Fruit fly (Drosophila melanogaster) whole organism, embryonic: Measurements from ENCODE around the gene CG6709.

Experiments used
- Abd-B ChIP-seq: fragments of 200-800 bp; sonication (Bioruptor generic); optimal IDR thresholded peaks from 2 replicates; lab custom pipeline; 2018; ENCODE audit warnings: missing biosample characterization, mild to moderate bottlenecking, missing genetic modification characterization, moderate library complexity
- Ada2b ChIP-seq: fragments of 200-800 bp; sonication (Bioruptor generic); IDR thresholded peaks from 2 replicates; pipeline ENCODE4 v1.3.6; 2022; ENCODE audit warnings: missing biosample characterization, missing genetic modification characterization
- CG10462 ChIP-seq: fragments of 200-800 bp; sonication (Bioruptor generic); optimal IDR thresholded peaks from 2 replicates; lab custom pipeline; 2016; ENCODE audit warnings: missing biosample characterization, missing genetic modification characterization
- CG11247 ChIP-seq: fragments of 200-800 bp; sonication (Bioruptor generic); IDR thresholded peaks from 2 replicates; pipeline ENCODE4 v1.3.6; 2022; ENCODE audit warnings: missing biosample characterization, missing genetic modification characterization
- CG14667 ChIP-seq: fragments of 200-800 bp; sonication (Bioruptor generic); IDR thresholded peaks from 2 replicates; pipeline ENCODE4 v1.3.6; 2022; ENCODE audit warnings: missing biosample characterization, missing genetic modification characterization
- CG15269 ChIP-seq: fragments of 200-800 bp; sonication (Bioruptor generic); optimal IDR thresholded peaks from 2 replicates; lab custom pipeline; 2018; ENCODE audit warnings: missing biosample characterization, mild to moderate bottlenecking, missing genetic modification characterization, moderate library complexity
- CG17612 ChIP-seq: fragments of 200-800 bp; sonication (Bioruptor generic); IDR thresholded peaks from 2 replicates; pipeline ENCODE4 v1.3.6; 2022; ENCODE audit warnings: missing biosample characterization, missing genetic modification characterization
- CG2678 ChIP-seq: fragments of 200-800 bp; sonication (Bioruptor generic); optimal IDR thresholded peaks from 3 replicates; lab custom pipeline; 2019; ENCODE audit warnings: missing biosample characterization, mild to moderate bottlenecking, missing genetic modification characterization, moderate library complexity
- CG4424 ChIP-seq: fragments of 200-800 bp; sonication (Bioruptor generic); optimal IDR thresholded peaks from 3 replicates; lab custom pipeline; 2016; ENCODE audit warnings: missing biosample characterization, missing genetic modification characterization
- CG5953 ChIP-seq: fragments of 200-800 bp; sonication (Bioruptor generic); IDR thresholded peaks from 2 replicates; pipeline ENCODE4 v1.3.6; 2022; ENCODE audit warnings: missing biosample characterization, missing genetic modification characterization
- CG6175 ChIP-seq: fragments of 200-800 bp; sonication (Bioruptor generic); IDR thresholded peaks from 3 replicates; pipeline ENCODE4 v1.3.6; 2022; ENCODE audit warnings: missing biosample characterization, missing genetic modification characterization
- CG6272 ChIP-seq: fragments of 200-800 bp; sonication (Bioruptor generic); IDR thresholded peaks from 2 replicates; pipeline ENCODE4 v1.3.6; 2022; ENCODE audit warnings: missing biosample characterization, missing genetic modification characterization
- CG7556 ChIP-seq: fragments of 200-800 bp; sonication (Bioruptor generic); optimal IDR thresholded peaks from 2 replicates; lab custom pipeline; 2017; ENCODE audit warnings: missing biosample characterization, mild to moderate bottlenecking, missing genetic modification characterization
- CG7987 ChIP-seq: fragments of 200-800 bp; sonication (Bioruptor generic); optimal IDR thresholded peaks from 2 replicates; lab custom pipeline; 2018; ENCODE audit warnings: missing biosample characterization, mild to moderate bottlenecking, missing genetic modification characterization, moderate library complexity
- CHES-1-like ChIP-seq: fragments of 200-800 bp; sonication (Bioruptor generic); optimal IDR thresholded peaks from 2 replicates; lab custom pipeline; 2016; ENCODE audit warnings: missing biosample characterization, missing genetic modification characterization
- CoRest ChIP-seq: fragments of 200-800 bp; sonication (Bioruptor generic); optimal IDR thresholded peaks from 3 replicates; lab custom pipeline; 2018; ENCODE audit warnings: missing biosample characterization, mild to moderate bottlenecking, missing genetic modification characterization, moderate library complexity
- ERR ChIP-seq: fragments of 200-800 bp; sonication (Bioruptor generic); optimal IDR thresholded peaks from 2 replicates; lab custom pipeline; 2016; ENCODE audit warnings: missing biosample characterization, missing genetic modification characterization
- Ets65A ChIP-seq: fragments of 200-800 bp; sonication (Bioruptor generic); peaks from one replicate; lab custom pipeline; 2016; ENCODE audit warnings: missing biosample characterization, missing genetic modification characterization
- Fer3 ChIP-seq: fragments of 200-800 bp; sonication (Bioruptor generic); optimal IDR thresholded peaks from 2 replicates; lab custom pipeline; 2018; ENCODE audit warnings: missing biosample characterization, mild to moderate bottlenecking, missing genetic modification characterization, moderate library complexity
- H2.0 ChIP-seq: fragments of 200-800 bp; sonication (Bioruptor generic); IDR thresholded peaks from 2 replicates; pipeline ENCODE4 v1.3.6; 2022; ENCODE audit warnings: missing biosample characterization, missing genetic modification characterization
- HLH3B ChIP-seq: fragments of 200-800 bp; sonication (Bioruptor generic); IDR thresholded peaks from 2 replicates; pipeline ENCODE4 v1.3.6; 2022; ENCODE audit warnings: missing biosample characterization, missing genetic modification characterization
- Jarid2 ChIP-seq: fragments of 200-800 bp; sonication (Bioruptor generic); optimal IDR thresholded peaks from 3 replicates; lab custom pipeline; 2017; ENCODE audit warnings: mild to moderate bottlenecking, missing biosample characterization, missing genetic modification reagents, missing genetic modification characterization
- NC2β ChIP-seq: fragments of 200-800 bp; sonication (Bioruptor generic); optimal IDR thresholded peaks from 2 replicates; lab custom pipeline; 2016; ENCODE audit warnings: missing biosample characterization, missing genetic modification characterization
- Nf-YC ChIP-seq: fragments of 200-800 bp; optimal IDR thresholded peaks from 3 replicates; lab custom pipeline; 2019; ENCODE audit warnings: missing biosample characterization, mild to moderate bottlenecking, missing genetic modification characterization, moderate library complexity
- NfI ChIP-seq: fragments of 200-800 bp; sonication (Bioruptor generic); optimal IDR thresholded peaks from 3 replicates; lab custom pipeline; 2018; ENCODE audit warnings: missing biosample characterization, mild to moderate bottlenecking, missing genetic modification characterization, moderate library complexity
- Oli ChIP-seq: fragments of 200-800 bp; sonication (Bioruptor generic); optimal IDR thresholded peaks from 2 replicates; lab custom pipeline; 2018; ENCODE audit warnings: missing biosample characterization, mild to moderate bottlenecking, missing genetic modification characterization, moderate library complexity
- Ravus ChIP-seq: fragments of 200-800 bp; sonication (Bioruptor generic); IDR thresholded peaks from 2 replicates; pipeline ENCODE4 v1.3.6; 2022; ENCODE audit warnings: missing biosample characterization, missing genetic modification characterization
- Sox100B ChIP-seq: fragments of 200-800 bp; sonication (Bioruptor generic); optimal IDR thresholded peaks from 3 replicates; lab custom pipeline; 2018; ENCODE audit warnings: missing biosample characterization, mild to moderate bottlenecking, missing genetic modification characterization
- Xbp1 ChIP-seq: fragments of 200-800 bp; sonication (Bioruptor generic); optimal IDR thresholded peaks from 3 replicates; lab custom pipeline; 2016; ENCODE audit warnings: missing biosample characterization, mild to moderate bottlenecking, missing genetic modification characterization
- az2 ChIP-seq: fragments of 200-800 bp; sonication (Bioruptor generic); optimal IDR thresholded peaks from 3 replicates; lab custom pipeline; 2016; ENCODE audit warnings: missing biosample characterization, missing genetic modification characterization
- bigmax ChIP-seq: fragments of 200-800 bp; sonication (Bioruptor generic); optimal IDR thresholded peaks from 2 replicates; lab custom pipeline; 2018; ENCODE audit warnings: missing biosample characterization, mild to moderate bottlenecking, missing genetic modification characterization
- btn ChIP-seq: fragments of 200-800 bp; sonication (Bioruptor generic); optimal IDR thresholded peaks from 2 replicates; lab custom pipeline; 2016; ENCODE audit warnings: missing biosample characterization, missing genetic modification characterization
- emc ChIP-seq: fragments of 200-800 bp; sonication (Bioruptor generic); optimal IDR thresholded peaks from 2 replicates; lab custom pipeline; 2016; ENCODE audit warnings: missing biosample characterization, missing genetic modification characterization
- esg ChIP-seq: fragments of 200-800 bp; sonication (Bioruptor generic); conservative IDR thresholded peaks from 2 replicates; pipeline ENCODE4 v1.3.6; 2022; ENCODE audit warnings: missing biosample characterization, missing genetic modification characterization
- eve ChIP-seq, 2 experiments: fragments of >200 bp; optimal IDR thresholded peaks; 2 replicates each; lab custom pipeline; 2017; ENCODE audit warnings: missing biosample characterization in 2 of 2, missing genetic modification characterization in 2 of 2
- exex ChIP-seq: fragments of 200-800 bp; sonication (Bioruptor generic); optimal IDR thresholded peaks from 4 replicates; lab custom pipeline; 2018; ENCODE audit warnings: missing biosample characterization, mild to moderate bottlenecking, missing genetic modification characterization, moderate library complexity
- fd96Cb ChIP-seq: fragments of 200-800 bp; sonication (Bioruptor generic); optimal IDR thresholded peaks from 2 replicates; lab custom pipeline; 2018; ENCODE audit warnings: missing biosample characterization, mild to moderate bottlenecking, missing genetic modification characterization, moderate library complexity
- her ChIP-seq: fragments of 200-800 bp; sonication (Bioruptor generic); optimal IDR thresholded peaks from 2 replicates; lab custom pipeline; 2016; ENCODE audit warnings: missing biosample characterization, missing genetic modification characterization
- lab ChIP-seq: fragments of 200-800 bp; sonication (Bioruptor generic); optimal IDR thresholded peaks from 3 replicates; lab custom pipeline; 2017; ENCODE audit warnings: missing biosample characterization, missing genetic modification characterization, mild to moderate bottlenecking, moderate library complexity, missing genetic modification reagents
- nerfin-2 ChIP-seq: fragments of 200-800 bp; sonication (Bioruptor generic); IDR thresholded peaks from 2 replicates; pipeline ENCODE4 v1.3.6; 2022; ENCODE audit warnings: missing biosample characterization, missing genetic modification characterization; ENCODE audit not compliant: partially characterized antibody
- pfk ChIP-seq: fragments of 200-800 bp; sonication (Bioruptor generic); optimal IDR thresholded peaks from 2 replicates; lab custom pipeline; 2018; ENCODE audit warnings: missing biosample characterization, mild to moderate bottlenecking, missing genetic modification characterization, moderate library complexity
- prd ChIP-seq, 3 experiments: fragments of >200 bp in 2 of 3; fragments of 200-800 bp in 1 of 3; sonication (Bioruptor generic) in 1 of 3; optimal IDR thresholded peaks in 2 of 3; IDR thresholded peaks in 1 of 3; 2 replicates in 2 of 3; 3 replicates in 1 of 3; pipeline versions ENCODE4 v1.3.6 to Lab custom; 2017 to 2022; ENCODE audit warnings: missing biosample characterization in 1 of 3, missing genetic modification characterization in 1 of 3
- sens ChIP-seq: fragments of 200-800 bp; sonication (Bioruptor generic); peaks from one replicate; lab custom pipeline; 2016; ENCODE audit warnings: missing biosample characterization, missing genetic modification characterization
- sisA ChIP-seq: fragments of 200-800 bp; sonication (Bioruptor generic); IDR thresholded peaks from 2 replicates; pipeline ENCODE4 v1.3.6; 2022; ENCODE audit warnings: missing biosample characterization, missing genetic modification characterization
- slbo ChIP-seq: fragments of 200-800 bp; sonication (Bioruptor generic); IDR thresholded peaks from 2 replicates; pipeline ENCODE4 v1.3.6; 2022; ENCODE audit warnings: missing biosample characterization, missing genetic modification characterization
- sqz ChIP-seq: fragments of 200-800 bp; sonication (Bioruptor generic); optimal IDR thresholded peaks from 3 replicates; lab custom pipeline; 2018; ENCODE audit warnings: missing biosample characterization, mild to moderate bottlenecking, missing genetic modification characterization
- stc ChIP-seq: fragments of 200-800 bp; sonication (Bioruptor generic); IDR thresholded peaks from 2 replicates; pipeline ENCODE4 v1.3.6; 2022; ENCODE audit warnings: missing biosample characterization, missing genetic modification characterization
- tgo ChIP-seq: fragments of 200-800 bp; sonication (Bioruptor generic); IDR thresholded peaks from 3 replicates; pipeline ENCODE4 v1.3.6; 2022; ENCODE audit warnings: missing biosample characterization, missing genetic modification characterization
- tup ChIP-seq: fragments of 200-800 bp; sonication (Bioruptor generic); optimal IDR thresholded peaks from 2 replicates; lab custom pipeline; 2016; ENCODE audit warnings: missing biosample characterization, mild to moderate bottlenecking, missing genetic modification characterization, moderate library complexity
- wek ChIP-seq: fragments of 200-800 bp; sonication (Bioruptor generic); optimal IDR thresholded peaks from 3 replicates; lab custom pipeline; 2018; ENCODE audit warnings: missing biosample characterization, mild to moderate bottlenecking, missing genetic modification characterization, moderate library complexity

The CG6709 gene

dm6 chr3L:9847420-9847977, 47.0 kb downstream of the CG6709 start (continued):
- peak; percentile 21 for TF ChIP-seq her
- TF ChIP-seq CG7556 = no peak
- TF ChIP-seq wek (GFP tag; lab: Kevin White, UChicago) = no peak
- TF ChIP-seq tup = no peak
- TF ChIP-seq Oli (tag; lab: Kevin White, UChicago) = peak; percentile 36
- TF ChIP-seq Ets65A (GFP tag; lab: Kevin White, UChicago) = peak; percentile 87
- TF ChIP-seq fd96Cb = peak; percentile 3
- TF ChIP-seq Jarid2 (GFP tag; lab: Kevin White, UChicago) = no peak
- TF ChIP-seq az2 = peak; percentile 17
- peak; percentile 51 for TF ChIP-seq NfI
- TF ChIP-seq sens (GFP tag; lab: Kevin White, UChicago) = peak; percentile 83
- TF ChIP-seq CG5953 (GFP tag; lab: Robert Waterston, UW) = no peak
- TF ChIP-seq eve (GFP tag; optimal IDR thresholded peaks at IDR 0.05; lab: Kevin White, UChicago) = no peak
- peak; percentile 47 for TF ChIP-seq sqz (GFP tag; lab: Kevin White, UChicago)
- TF ChIP-seq slbo (GFP tag; lab: Robert Waterston, UW) = peak; percentile 76
- peak; percentile 33 for TF ChIP-seq ERR
- no peak for TF ChIP-seq NC2β (GFP tag; lab: Kevin White, UChicago)
- TF ChIP-seq Ravus (GFP tag; lab: Robert Waterston, UW) = peak; percentile 18
- peak; percentile 58 for TF ChIP-seq CG11247
- no peak for TF ChIP-seq CG6272 (GFP tag; lab: Robert Waterston, UW)
- TF ChIP-seq esg = 0 out of 2 replicates have a peak, but pooled peaks have one; percentile 28
- TF ChIP-seq stc (GFP tag; lab: Robert Waterston, UW) = peak; percentile 42
- peak; percentile 30 for TF ChIP-seq CG4424 (GFP tag; lab: Kevin White, UChicago)
- peak; percentile 73 for TF ChIP-seq Fer3 (tag; lab: Kevin White, UChicago)
- TF ChIP-seq CG6175 = no peak
- TF ChIP-seq CG2678 (tag; lab: Kevin White, UChicago) = peak; percentile 69
- peak; percentile 35; the same call in 1 of the 2 replicates for TF ChIP-seq sisA (GFP tag; lab: Robert Waterston, UW)
- 0 out of 2 replicates have a peak, but pooled peaks have one; percentile 5 for TF ChIP-seq H2.0 (GFP tag; lab: Robert Waterston, UW)
- TF ChIP-seq pfk (GFP tag; lab: Kevin White, UChicago) = no peak
- TF ChIP-seq CoRest (tag; lab: Kevin White, UChicago) = peak; percentile 57
- TF ChIP-seq exex = no peak
- TF ChIP-seq CG10462 (GFP tag; lab: Kevin White, UChicago) = no peak
- peak; percentile 59 for TF ChIP-seq CHES-1-like (GFP tag; lab: Kevin White, UChicago)
- peak; percentile 19 for TF ChIP-seq CG7987 (GFP tag; lab: Kevin White, UChicago)
- TF ChIP-seq Sox100B (GFP tag; lab: Kevin White, UChicago) = peak; percentile 30
- TF ChIP-seq prd (optimal IDR thresholded peaks at IDR 0.05; lab: Kevin White, UChicago) = no peak
- peak; percentile 52; the same call in 1 of the 3 replicates for TF ChIP-seq prd (GFP tag; IDR thresholded peaks at IDR 0.05; lab: Robert Waterston, UW)
- no peak for TF ChIP-seq bigmax (GFP tag; lab: Kevin White, UChicago)
- peak; percentile 74 for TF ChIP-seq CG15269
- no peak for TF ChIP-seq CG17612 (GFP tag; lab: Robert Waterston, UW)
- TF ChIP-seq lab (GFP tag; lab: Kevin White, UChicago) = peak; percentile 76
- TF ChIP-seq Xbp1 (GFP tag; lab: Kevin White, UChicago) = peak; percentile 47
- no peak for TF ChIP-seq emc (GFP tag; lab: Kevin White, UChicago)
- TF ChIP-seq HLH3B (GFP tag; lab: Robert Waterston, UW) = peak; percentile 59; the same call in 1 of the 2 replicates
- TF ChIP-seq CG14667 (GFP tag; lab: Robert Waterston, UW) = no peak
- peak; percentile 65 for TF ChIP-seq Abd-B (GFP tag; lab: Kevin White, UChicago)
- peak; percentile 39 for TF ChIP-seq Nf-YC (tag; lab: Kevin White, UChicago)
- no peak for TF ChIP-seq nerfin-2 (GFP tag; lab: Robert Waterston, UW)
- TF ChIP-seq btn = no peak
- peak; percentile 46; the same call in 2 of the 3 replicates for TF ChIP-seq tgo (GFP tag; lab: Robert Waterston, UW)
- peak; percentile 53 for TF ChIP-seq Ada2b (GFP tag; lab: Robert Waterston, UW)
